Fruit fly (Drosophila melanogaster): Measurements from ENCODE around the gene Asciz.

Asciz gene

dm6 chr3L:3125649-3126130 lies 40.4 kb downstream of the Asciz start (continued):
- no peak for TF ChIP-seq lov (optimal IDR thresholded peaks at IDR 0.05)
- TF ChIP-seq lov (GFP tag; IDR thresholded peaks at IDR 0.05), result no peak
- no peak for TF ChIP-seq hbn (GFP tag; IDR thresholded peaks at IDR 0.05; ENCODE audit: partially characterized antibody)
- TF ChIP-seq az2 (GFP tag; optimal IDR thresholded peaks at IDR 0.05), result no peak
- no peak for TF ChIP-seq Poxn (GFP tag; IDR thresholded peaks at IDR 0.05)
- no peak for TF ChIP-seq dan (GFP tag; IDR thresholded peaks at IDR 0.05)

dm6 chr3L:3124939-3125648 lies 41.0 kb downstream of the Asciz start:
- no peak for TF ChIP-seq Mad (GFP tag; optimal IDR thresholded peaks at IDR 0.05)
- TF ChIP-seq Rfx (GFP tag; IDR thresholded peaks at IDR 0.05), result 0 out of 2 replicates have a peak, but pooled peaks have one; percentile 19
- no peak for TF ChIP-seq Asciz (GFP tag; optimal IDR thresholded peaks at IDR 0.05)
- TF ChIP-seq sens (GFP tag), result peak; percentile 51
- TF ChIP-seq bcd (GFP tag; optimal IDR thresholded peaks at IDR 0.05), result no peak
- TF ChIP-seq ranshi (GFP tag; IDR thresholded peaks at IDR 0.05), result no peak
- TF ChIP-seq TFAM (GFP tag; optimal IDR thresholded peaks at IDR 0.05), result no peak
- no peak for TF ChIP-seq CG30403 (GFP tag; optimal IDR thresholded peaks at IDR 0.05)
- TF ChIP-seq trh (GFP tag; optimal IDR thresholded peaks at IDR 0.05), result no peak
- peak; percentile 83; the same call in 2 of the 4 replicates for TF ChIP-seq chinmo (GFP tag; IDR thresholded peaks at IDR 0.05; ENCODE audit: partially characterized antibody)
- TF ChIP-seq B-H1 (GFP tag; IDR thresholded peaks at IDR 0.05), result no peak
- TF ChIP-seq Hr39 (optimal IDR thresholded peaks at IDR 0.05), result no peak
- peak; percentile 3 for TF ChIP-seq kni (GFP tag; optimal IDR thresholded peaks at IDR 0.05)
- no peak for TF ChIP-seq Dbx (GFP tag; IDR thresholded peaks at IDR 0.05)
- TF ChIP-seq Vsx1 (GFP tag; optimal IDR thresholded peaks at IDR 0.05), result peak; percentile 37
- no peak for TF ChIP-seq corto (GFP tag; optimal IDR thresholded peaks at IDR 0.05)
- no peak for TF ChIP-seq CG6813 (GFP tag; optimal IDR thresholded peaks at IDR 0.05)
- TF ChIP-seq CG12769 (tag; optimal IDR thresholded peaks at IDR 0.05), result peak; percentile 54
- 0 out of 2 replicates have a peak, but pooled peaks have one; percentile 18 for TF ChIP-seq sna (GFP tag; IDR thresholded peaks at IDR 0.05; ENCODE audit: partially characterized antibody)
- no peak for TF ChIP-seq hkb (optimal IDR thresholded peaks at IDR 0.05)
- TF ChIP-seq hkb (GFP tag; IDR thresholded peaks at IDR 0.05), result 0 out of 2 replicates have a peak, but pooled peaks have one; percentile 15
- TF ChIP-seq trem (tag; optimal IDR thresholded peaks at IDR 0.05), result no peak
- TF ChIP-seq ATbp (GFP tag; optimal IDR thresholded peaks at IDR 0.05), result peak; percentile 5
- TF ChIP-seq sd (tag; optimal IDR thresholded peaks at IDR 0.05), result peak; percentile 19
- peak in 1 of 2 experiments; percentile 41 for TF ChIP-seq Hr78 (GFP tag; optimal IDR thresholded peaks at IDR 0.05)
- TF ChIP-seq zen2 (GFP tag; IDR thresholded peaks at IDR 0.05; ENCODE audit: partially characterized antibody), result no peak
- TF ChIP-seq so (GFP tag; IDR thresholded peaks at IDR 0.05), result 0 out of 3 replicates have a peak, but pooled peaks have one; percentile 40
- no peak for TF ChIP-seq stc (GFP tag; IDR thresholded peaks at IDR 0.05)
- 0 out of 3 replicates have a peak, but pooled peaks have one; percentile 32 for TF ChIP-seq sr (GFP tag; IDR thresholded peaks at IDR 0.05)
- TF ChIP-seq CG1602 (GFP tag; optimal IDR thresholded peaks at IDR 0.05), result no peak
- TF ChIP-seq Kr (GFP tag; optimal IDR thresholded peaks at IDR 0.05), result no peak
- no peak for TF ChIP-seq CG17612 (GFP tag; IDR thresholded peaks at IDR 0.05)

dm6 chr3L:3124519-3124918 lies 41.5 kb downstream of the Asciz start:
- TF ChIP-seq CG10431 (GFP tag; optimal IDR thresholded peaks at IDR 0.05) (no peak), Med (GFP tag) (peak; percentile 66), Oaz (GFP tag; IDR thresholded peaks at IDR 0.05) (0 out of 2 replicates have a peak, but pooled peaks have one; percentile 16), grau (tag; optimal IDR thresholded peaks at IDR 0.05) (peak; percentile 45)
